Fruit fly (Drosophila melanogaster) whole organism, embryonic: ENCODE data around the gene Tsp97E.

Experiments used
- CG10462 ChIP-seq: fragments of 200-800 bp; sonication (Bioruptor generic); optimal IDR thresholded peaks from 2 replicates; lab custom pipeline; 2016; ENCODE audit warnings: missing biosample characterization, missing genetic modification characterization
- CG10543 ChIP-seq: fragments of 200-800 bp; sonication (Bioruptor generic); optimal IDR thresholded peaks from 3 replicates; lab custom pipeline; 2017; ENCODE audit warnings: missing biosample characterization, mild to moderate bottlenecking, missing genetic modification characterization, moderate library complexity
- CG11723 ChIP-seq: fragments of 200-800 bp; sonication (Bioruptor generic); optimal IDR thresholded peaks from 2 replicates; lab custom pipeline; 2017; ENCODE audit warnings: missing biosample characterization, mild to moderate bottlenecking, missing genetic modification characterization
- CG12299 ChIP-seq: fragments of 200-800 bp; sonication (Bioruptor generic); optimal IDR thresholded peaks from 2 replicates; lab custom pipeline; 2018; ENCODE audit warnings: missing biosample characterization, mild to moderate bottlenecking, missing genetic modification characterization
- CG13287 ChIP-seq: fragments of 200-800 bp; sonication (Bioruptor generic); IDR thresholded peaks from 2 replicates; pipeline ENCODE4 v1.3.6; 2022; ENCODE audit warnings: missing biosample characterization, missing genetic modification characterization; ENCODE audit not compliant: partially characterized antibody
- CG14441 ChIP-seq: fragments of 200-800 bp; sonication (Bioruptor generic); IDR thresholded peaks from 2 replicates; pipeline ENCODE4 v1.3.6; 2022; ENCODE audit warnings: missing biosample characterization, missing genetic modification characterization
- CG15514 ChIP-seq: fragments of 200-800 bp; sonication (Bioruptor generic); optimal IDR thresholded peaks from 3 replicates; lab custom pipeline; 2017; ENCODE audit warnings: missing biosample characterization, missing genetic modification characterization, mild to moderate bottlenecking, moderate library complexity, missing genetic modification reagents
- CG15696 ChIP-seq: fragments of 200-800 bp; sonication (Bioruptor generic); optimal IDR thresholded peaks from 2 replicates; lab custom pipeline; 2019; ENCODE audit warnings: missing biosample characterization, mild to moderate bottlenecking, missing genetic modification characterization, moderate library complexity
- CG1647 ChIP-seq: fragments of 200-800 bp; sonication (Bioruptor generic); optimal IDR thresholded peaks from 3 replicates; lab custom pipeline; 2016; ENCODE audit warnings: missing biosample characterization, missing genetic modification characterization
- CG16813 ChIP-seq: fragments of 200-800 bp; sonication (Bioruptor generic); IDR thresholded peaks from 3 replicates; pipeline ENCODE4 v1.3.6; 2022; ENCODE audit warnings: missing biosample characterization, missing genetic modification characterization; ENCODE audit not compliant: partially characterized antibody
- CG17186 ChIP-seq: fragments of 200-800 bp; sonication (Bioruptor generic); optimal IDR thresholded peaks from 3 replicates; lab custom pipeline; 2017; ENCODE audit warnings: missing biosample characterization, missing genetic modification reagents, missing genetic modification characterization
- CG17361 ChIP-seq: fragments of 200-800 bp; sonication (Bioruptor generic); IDR thresholded peaks from 3 replicates; pipeline ENCODE4 v1.3.6; 2022; ENCODE audit warnings: missing biosample characterization, missing genetic modification characterization
- CG17912 ChIP-seq: fragments of 200-800 bp; sonication (Bioruptor generic); optimal IDR thresholded peaks from 2 replicates; lab custom pipeline; 2018; ENCODE audit warnings: missing biosample characterization, mild to moderate bottlenecking, missing genetic modification characterization
- CG2199 ChIP-seq: fragments of 200-800 bp; sonication (Bioruptor generic); IDR thresholded peaks from 3 replicates; pipeline ENCODE4 v1.3.6; 2022; ENCODE audit warnings: missing biosample characterization, missing genetic modification characterization
- CG2678 ChIP-seq: fragments of 200-800 bp; sonication (Bioruptor generic); optimal IDR thresholded peaks from 3 replicates; lab custom pipeline; 2019; ENCODE audit warnings: missing biosample characterization, mild to moderate bottlenecking, missing genetic modification characterization, moderate library complexity
- CG2875 ChIP-seq: fragments of 200-800 bp; sonication (Bioruptor generic); optimal IDR thresholded peaks from 2 replicates; lab custom pipeline; 2017; ENCODE audit warnings: missing biosample characterization, mild to moderate bottlenecking, missing genetic modification characterization, missing genetic modification reagents
- CG32532 ChIP-seq: fragments of 200-800 bp; sonication (Bioruptor generic); IDR thresholded peaks from 2 replicates; pipeline ENCODE4 v1.3.6; 2022; ENCODE audit warnings: missing biosample characterization, missing genetic modification characterization
- CG32772 ChIP-seq: fragments of 200-800 bp; sonication (Bioruptor generic); IDR thresholded peaks from 2 replicates; pipeline ENCODE4 v1.3.6; 2022; ENCODE audit warnings: missing biosample characterization, missing genetic modification characterization
- CG34224 ChIP-seq: fragments of 200-800 bp; sonication (Bioruptor generic); IDR thresholded peaks from 3 replicates; pipeline ENCODE4 v1.3.6; 2022; ENCODE audit warnings: missing biosample characterization, missing genetic modification characterization; ENCODE audit not compliant: partially characterized antibody
- CG34422 ChIP-seq: fragments of 200-800 bp; sonication (Bioruptor generic); IDR thresholded peaks from 3 replicates; pipeline ENCODE4 v1.3.6; 2022; ENCODE audit warnings: missing biosample characterization, missing genetic modification characterization
- CG4617 ChIP-seq: fragments of 200-800 bp; sonication (Bioruptor generic); optimal IDR thresholded peaks from 3 replicates; lab custom pipeline; 2016; ENCODE audit warnings: missing biosample characterization, missing genetic modification characterization, borderline replicate concordance
- CG6654 ChIP-seq: fragments of 200-800 bp; sonication (Bioruptor generic); optimal IDR thresholded peaks from 2 replicates; lab custom pipeline; 2017; ENCODE audit warnings: missing biosample characterization, mild to moderate bottlenecking, missing genetic modification characterization
- CG9609 ChIP-seq: fragments of 200-800 bp; sonication (Bioruptor generic); optimal IDR thresholded peaks from 3 replicates; lab custom pipeline; 2016; ENCODE audit warnings: missing biosample characterization, missing genetic modification characterization
- CHES-1-like ChIP-seq: fragments of 200-800 bp; sonication (Bioruptor generic); optimal IDR thresholded peaks from 2 replicates; lab custom pipeline; 2016; ENCODE audit warnings: missing biosample characterization, missing genetic modification characterization
- D19A ChIP-seq: fragments of 200-800 bp; optimal IDR thresholded peaks from 3 replicates; lab custom pipeline; 2019; ENCODE audit warnings: missing biosample characterization, mild to moderate bottlenecking, missing genetic modification characterization, moderate library complexity
- E2f2 ChIP-seq: fragments of 200-800 bp; sonication (Bioruptor generic); IDR thresholded peaks from 2 replicates; pipeline ENCODE4 v1.3.6; 2022; ENCODE audit warnings: missing biosample characterization, missing genetic modification characterization
- Ets97D ChIP-seq: fragments of 200-800 bp; sonication (Bioruptor generic); optimal IDR thresholded peaks from 3 replicates; lab custom pipeline; 2016; ENCODE audit warnings: missing biosample characterization, missing genetic modification characterization
- Fer2 ChIP-seq: fragments of 200-800 bp; sonication (Bioruptor generic); optimal IDR thresholded peaks from 2 replicates; lab custom pipeline; 2018; ENCODE audit warnings: missing biosample characterization, mild to moderate bottlenecking, missing genetic modification characterization, moderate library complexity
- H15 ChIP-seq: fragments of 200-800 bp; sonication (Bioruptor generic); IDR thresholded peaks from 3 replicates; pipeline ENCODE4 v1.3.6; 2022; ENCODE audit warnings: missing biosample characterization, missing genetic modification characterization
- MESR4 ChIP-seq: fragments of 200-800 bp; sonication (Bioruptor generic); optimal IDR thresholded peaks from 2 replicates; lab custom pipeline; 2018; ENCODE audit warnings: missing biosample characterization, mild to moderate bottlenecking, missing genetic modification characterization, moderate library complexity
- Meics ChIP-seq: fragments of 200-800 bp; sonication (Bioruptor generic); optimal IDR thresholded peaks from 2 replicates; lab custom pipeline; 2017; ENCODE audit warnings: missing biosample characterization, mild to moderate bottlenecking, missing genetic modification characterization
- Ptx1 ChIP-seq: fragments of 200-800 bp; sonication (Bioruptor generic); IDR thresholded peaks from 2 replicates; pipeline ENCODE4 v1.3.6; 2022; ENCODE audit warnings: missing biosample characterization, missing genetic modification characterization
- Rfx ChIP-seq: fragments of 200-800 bp; sonication (Bioruptor generic); IDR thresholded peaks from 2 replicates; pipeline ENCODE4 v1.3.6; 2022; ENCODE audit warnings: missing biosample characterization, missing genetic modification characterization
- Sry-β ChIP-seq: fragments of 200-800 bp; sonication (Bioruptor generic); optimal IDR thresholded peaks from 2 replicates; lab custom pipeline; 2018; ENCODE audit warnings: missing biosample characterization, mild to moderate bottlenecking, missing genetic modification characterization, moderate library complexity
- ara ChIP-seq: fragments of 200-800 bp; sonication (Bioruptor generic); IDR thresholded peaks from 2 replicates; pipeline ENCODE4 v1.3.6; 2022; ENCODE audit warnings: missing biosample characterization, missing genetic modification characterization
- corto ChIP-seq: fragments of 200-800 bp; sonication (Bioruptor generic); optimal IDR thresholded peaks from 2 replicates; lab custom pipeline; 2016; ENCODE audit warnings: missing biosample characterization, mild to moderate bottlenecking, missing genetic modification characterization, moderate library complexity
- fu2 ChIP-seq: fragments of 200-800 bp; sonication (Bioruptor generic); optimal IDR thresholded peaks from 2 replicates; lab custom pipeline; 2016; ENCODE audit warnings: missing biosample characterization, missing genetic modification characterization
- gcm ChIP-seq: fragments of 200-800 bp; sonication (Bioruptor generic); optimal IDR thresholded peaks from 2 replicates; lab custom pipeline; 2019; ENCODE audit warnings: missing biosample characterization, mild to moderate bottlenecking, missing genetic modification characterization, moderate library complexity
- grau ChIP-seq: fragments of 200-800 bp; optimal IDR thresholded peaks from 3 replicates; lab custom pipeline; 2019; ENCODE audit warnings: missing biosample characterization, mild to moderate bottlenecking, missing genetic modification characterization, moderate library complexity
- jumu ChIP-seq: fragments of 200-800 bp; sonication (Bioruptor generic); optimal IDR thresholded peaks from 3 replicates; lab custom pipeline; 2016; ENCODE audit warnings: missing biosample characterization, missing genetic modification characterization
- kah ChIP-seq: fragments of 200-800 bp; sonication (Bioruptor generic); optimal IDR thresholded peaks from 2 replicates; lab custom pipeline; 2018; ENCODE audit warnings: missing biosample characterization, mild to moderate bottlenecking, missing genetic modification characterization
- klu ChIP-seq: fragments of 200-800 bp; sonication (Bioruptor generic); IDR thresholded peaks from 2 replicates; pipeline ENCODE4 v1.3.6; 2022; ENCODE audit warnings: missing biosample characterization, missing genetic modification characterization
- sens ChIP-seq: fragments of 200-800 bp; sonication (Bioruptor generic); peaks from one replicate; lab custom pipeline; 2016; ENCODE audit warnings: missing biosample characterization, missing genetic modification characterization
- sima ChIP-seq: fragments of 200-800 bp; sonication (Bioruptor generic); optimal IDR thresholded peaks from 2 replicates; lab custom pipeline; 2016; ENCODE audit warnings: missing biosample characterization, missing genetic modification characterization
- slbo ChIP-seq: fragments of 200-800 bp; sonication (Bioruptor generic); IDR thresholded peaks from 2 replicates; pipeline ENCODE4 v1.3.6; 2022; ENCODE audit warnings: missing biosample characterization, missing genetic modification characterization
- slp2 ChIP-seq: fragments of 200-800 bp; sonication (Bioruptor generic); optimal IDR thresholded peaks from 2 replicates; lab custom pipeline; 2016; ENCODE audit warnings: missing biosample characterization, missing genetic modification characterization
- sna ChIP-seq: fragments of 200-800 bp; sonication (Bioruptor generic); IDR thresholded peaks from 2 replicates; pipeline ENCODE4 v1.3.6; 2022; ENCODE audit warnings: missing biosample characterization, missing genetic modification characterization; ENCODE audit not compliant: partially characterized antibody
- sug ChIP-seq: fragments of 200-800 bp; optimal IDR thresholded peaks from 2 replicates; lab custom pipeline; 2019; ENCODE audit warnings: missing biosample characterization, mild to moderate bottlenecking, missing genetic modification characterization, moderate library complexity
- tna ChIP-seq: fragments of 200-800 bp; sonication (Bioruptor generic); IDR thresholded peaks from 2 replicates; pipeline ENCODE4 v1.3.6; 2022; ENCODE audit warnings: missing biosample characterization, missing genetic modification characterization; ENCODE audit not compliant: partially characterized antibody

Tsp97E gene

DNA sequence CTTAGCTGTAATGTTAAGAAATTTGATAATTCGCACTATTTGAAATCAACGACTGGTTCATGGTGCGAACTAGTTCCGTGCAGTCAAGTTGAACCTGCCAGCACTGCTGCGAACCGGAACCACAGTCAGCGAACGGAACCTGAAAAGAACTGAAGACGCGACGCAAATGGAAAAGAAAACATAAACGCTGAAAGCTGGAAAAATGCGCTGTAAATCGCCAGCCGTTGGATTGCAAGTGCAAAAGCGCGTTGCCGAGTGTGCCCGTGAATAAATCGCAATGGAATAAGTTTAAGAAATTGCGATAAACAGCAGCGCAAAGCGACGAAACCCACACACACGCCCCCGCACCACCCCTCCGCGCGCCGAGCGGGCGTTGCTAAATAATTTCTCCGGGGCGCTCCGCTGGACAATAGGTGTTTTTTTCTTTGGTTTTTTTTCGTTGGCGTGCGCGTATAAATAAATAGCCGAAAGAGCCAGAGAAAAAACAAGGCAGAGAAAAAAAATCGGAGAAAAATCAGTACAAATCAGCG is 2.2 kb upstream of the Tsp97E start, which contains the start of gene CG5521 (continued):
- no peak for TF ChIP-seq CG1647 (GFP tag; lab: Kevin White, UChicago)
- TF ChIP-seq fu2 (GFP tag; lab: Kevin White, UChicago), result no peak
- TF ChIP-seq Rfx (GFP tag; lab: Robert Waterston, UW), result peak; percentile 37; the same call in 1 of the 2 replicates
- no peak for TF ChIP-seq CG11723 (GFP tag; lab: Kevin White, UChicago)
- no peak for TF ChIP-seq Ptx1 (GFP tag; lab: Robert Waterston, UW)
- TF ChIP-seq tna, result peak; percentile 48; the same call in 1 of the 2 replicates
- peak; percentile 56 for TF ChIP-seq CG13287 (GFP tag; lab: Robert Waterston, UW)
- no peak for TF ChIP-seq H15 (GFP tag; lab: Robert Waterston, UW)
- TF ChIP-seq CG16813, result 0 out of 3 replicates have a peak, but pooled peaks have one; percentile 34
- TF ChIP-seq jumu (GFP tag; lab: Kevin White, UChicago), result no peak
- 0 out of 2 replicates have a peak, but pooled peaks have one; percentile 9 for TF ChIP-seq klu (GFP tag; lab: Robert Waterston, UW)
- TF ChIP-seq CG6654 (GFP tag; lab: Kevin White, UChicago), result no peak
- TF ChIP-seq sna, result 0 out of 2 replicates have a peak, but pooled peaks have one; percentile 18
- TF ChIP-seq slbo (GFP tag; lab: Robert Waterston, UW), result peak; percentile 25; the same call in 1 of the 2 replicates
- TF ChIP-seq sens, result peak; percentile 67
- no peak for TF ChIP-seq CG9609 (GFP tag; lab: Kevin White, UChicago)
- no peak for TF ChIP-seq Meics (GFP tag; lab: Kevin White, UChicago)
- TF ChIP-seq Ets97D (GFP tag; lab: Kevin White, UChicago), result no peak
- no peak for TF ChIP-seq grau
- TF ChIP-seq Sry-β, result peak; percentile 91
- peak; percentile 37 for TF ChIP-seq D19A
- 0 out of 3 replicates have a peak, but pooled peaks have one; percentile 66 for TF ChIP-seq CG34422 (GFP tag; lab: Robert Waterston, UW)
- peak; percentile 13 for TF ChIP-seq sug (tag; lab: Kevin White, UChicago)
- no peak for TF ChIP-seq CG14441 (GFP tag; lab: Robert Waterston, UW)
- peak; percentile 50; the same call in 1 of the 2 replicates for TF ChIP-seq CG32772
- TF ChIP-seq slp2 (GFP tag; lab: Kevin White, UChicago), result no peak
- TF ChIP-seq corto (GFP tag; lab: Kevin White, UChicago), result no peak
- TF ChIP-seq gcm, result no peak
- 0 out of 3 replicates have a peak, but pooled peaks have one; percentile 48 for TF ChIP-seq CG34224 (GFP tag; lab: Robert Waterston, UW)
- no peak for TF ChIP-seq CG10462 (GFP tag; lab: Kevin White, UChicago)
- TF ChIP-seq CG10543 (GFP tag; lab: Kevin White, UChicago), result peak; percentile 38
- peak; percentile 90 for TF ChIP-seq MESR4 (GFP tag; lab: Kevin White, UChicago)
- TF ChIP-seq CG15696 (tag; lab: Kevin White, UChicago), result no peak
- peak; percentile 100 for TF ChIP-seq CG15514
- peak; percentile 11 for TF ChIP-seq CHES-1-like (GFP tag; lab: Kevin White, UChicago)
- 0 out of 2 replicates have a peak, but pooled peaks have one; percentile 24 for TF ChIP-seq ara
- TF ChIP-seq CG12299, result no peak
- TF ChIP-seq CG17361, result no peak
- TF ChIP-seq Fer2, result no peak
- TF ChIP-seq CG2678 (tag; lab: Kevin White, UChicago), result peak; percentile 11
- TF ChIP-seq CG2199 (GFP tag; lab: Robert Waterston, UW), result peak; percentile 47; the same call in 1 of the 3 replicates
- no peak for TF ChIP-seq CG17912
- peak; percentile 29; the same call in 1 of the 2 replicates for TF ChIP-seq CG32532 (GFP tag; lab: Robert Waterston, UW)
- TF ChIP-seq sima, result no peak
- no peak for TF ChIP-seq kah (GFP tag; lab: Kevin White, UChicago)
- TF ChIP-seq CG2875 (GFP tag; lab: Kevin White, UChicago), result no peak
- TF ChIP-seq E2f2 (GFP tag; lab: Robert Waterston, UW), result peak; percentile 24; the same call in 1 of the 2 replicates
- peak; percentile 38 for TF ChIP-seq CG17186 (GFP tag; lab: Kevin White, UChicago)
- TF ChIP-seq CG4617 (GFP tag; lab: Kevin White, UChicago), result peak; percentile 78
